Worm (Caenorhabditis elegans): ENCODE results near the gene tag-275.

DNA sequence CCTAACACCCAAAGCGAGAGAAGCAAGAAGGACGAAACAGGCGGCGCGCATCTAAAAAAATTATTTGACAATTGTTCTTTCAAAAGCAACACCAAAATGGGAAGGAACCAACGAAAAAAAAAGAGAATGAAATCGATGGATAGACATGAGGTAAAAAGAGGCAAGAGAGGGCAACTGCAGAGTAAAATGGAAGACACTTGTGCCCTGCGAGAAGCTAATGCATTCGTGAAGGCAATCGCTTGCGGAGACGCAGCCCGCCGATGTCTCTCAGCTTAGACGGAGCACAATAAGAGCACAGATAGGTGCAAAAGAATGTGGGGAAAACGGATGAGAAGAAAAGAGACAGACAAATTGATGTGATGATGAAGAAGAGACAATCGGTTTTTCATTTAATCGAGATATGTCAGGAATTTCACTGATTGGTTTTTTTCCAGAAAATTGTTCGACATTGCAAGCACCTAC, 22.1 kb downstream of the tag-275 start, which contains the start of gene C15H9.9:
- no peak for TF ChIP-seq alr-1 (tag; optimal IDR thresholded peaks at IDR 0.05; ENCODE audit: borderline replicate concordance)
- TF ChIP-seq tbx-2 (tag; optimal IDR thresholded peaks at IDR 0.05), result peak; percentile 47
- TF ChIP-seq nhr-71 (tag; optimal IDR thresholded peaks at IDR 0.05), result peak; percentile 39
- no peak for TF ChIP-seq dpl-1 (GFP tag; optimal IDR thresholded peaks at IDR 0.05)
- TF ChIP-seq ztf-11 (tag; optimal IDR thresholded peaks at IDR 0.05), result no peak
- TF ChIP-seq nhr-12 (tag; optimal IDR thresholded peaks at IDR 0.05), result no peak
- no peak for TF ChIP-seq mdl-1 (tag; optimal IDR thresholded peaks at IDR 0.05)
- TF ChIP-seq dsc-1 (tag; optimal IDR thresholded peaks at IDR 0.05), result peak; percentile 57
- no peak for TF ChIP-seq nhr-90 (tag; optimal IDR thresholded peaks at IDR 0.05; ENCODE audit: poor library complexity)
- no peak for TF ChIP-seq skn-1 (tag; optimal IDR thresholded peaks at IDR 0.05)
